Worm (Caenorhabditis elegans) whole organism, L4 larva: ENCODE measurements around the gene skih-2.

ENCODE experiments used
- F49E8.2 ChIP-seq: sonication (generic microtip); optimal IDR thresholded peaks from 2 replicates; lab custom pipeline; 2016; ENCODE audit warnings: missing compliant biosample characterization, mild to moderate bottlenecking, missing genetic modification characterization, borderline replicate concordance
- ama-1 ChIP-seq: fragments of 150-350 bp; optimal IDR thresholded peaks from 2 replicates; lab custom pipeline; 2014; ENCODE audit warnings: inconsistent platforms, mixed read lengths
- dve-1 ChIP-seq: sonication (generic microtip); optimal IDR thresholded peaks from 2 replicates; lab custom pipeline; 2017; ENCODE audit warnings: antibody characterized with exemption, mild to moderate bottlenecking, missing genetic modification characterization, missing compliant biosample characterization; ENCODE audit not compliant: insufficient read depth
- lin-13 ChIP-seq: fragments of 150-350 bp; optimal IDR thresholded peaks from 2 replicates; lab custom pipeline; 2014; ENCODE audit warnings: missing biosample characterization, missing genetic modification reagents, missing genetic modification characterization
- mxl-2 ChIP-seq: fragments of 200-800 bp; sonication (Bioruptor generic); conservative IDR thresholded peaks from 2 replicates; pipeline ENCODE4 v1.3.6; 2022; ENCODE audit warnings: missing genetic modification reagents, missing genetic modification characterization, missing compliant biosample characterization
- nhr-11 ChIP-seq: fragments of 150-350 bp; optimal IDR thresholded peaks from 2 replicates; lab custom pipeline; 2014; ENCODE audit warnings: missing biosample characterization, missing genetic modification characterization
- unc-39 ChIP-seq: sonication (generic microtip); optimal IDR thresholded peaks from 2 replicates; lab custom pipeline; 2017; ENCODE audit warnings: missing biosample characterization, missing genetic modification characterization
- unc-62 ChIP-seq, 3 experiments: fragments of 150-350 bp in 1 of 3; sonication (generic microtip); optimal IDR thresholded peaks in 2 of 3; peaks in 1 of 3; 1 replicate in 1 of 3; 2 replicates in 2 of 3; lab custom pipeline; 2014 to 2017; ENCODE audit warnings: missing biosample characterization in 3 of 3, missing genetic modification characterization in 3 of 3, missing genetic modification reagents in 3 of 3, missing genotype in 1 of 3

DNA sequence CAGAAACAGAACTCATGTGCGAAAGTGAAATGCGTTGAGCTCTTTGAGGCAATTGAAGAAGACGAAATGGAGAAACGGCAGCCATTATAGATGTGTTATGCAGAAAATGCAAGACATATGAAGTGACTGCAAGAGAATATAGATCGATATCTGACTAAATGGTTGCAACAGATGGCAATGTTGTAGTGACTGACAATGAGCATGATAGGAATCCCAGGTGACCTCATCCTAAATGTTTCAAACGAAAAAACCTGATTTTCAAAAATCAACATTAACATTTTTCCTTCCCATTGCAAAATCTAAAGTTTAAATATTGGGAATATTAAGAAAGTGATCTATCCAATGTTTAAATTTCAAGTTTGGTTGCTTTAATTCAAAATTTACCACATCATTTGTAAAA is 18.5 kb upstream of the skih-2 start, which contains the start of gene C08F8.15:
- TF ChIP-seq dve-1 (tag; lab: Kevin White, UChicago) (no peak), F49E8.2 (tag; lab: Kevin White, UChicago) (no peak), unc-62 (GFP tag; optimal IDR thresholded peaks at IDR 0.05 in 1 of 2; lab: Kevin White, UChicago) (no peak), unc-62 (tag; optimal IDR thresholded peaks at IDR 0.05; lab: Kevin White, UChicago) (no peak), nhr-11 (tag; lab: Kevin White, UChicago) (no peak), ama-1 (lab: Kevin White, UChicago) (no peak), mxl-2 (GFP tag; lab: Robert Waterston, UW) (no peak), lin-13 (GFP tag; lab: Kevin White, UChicago) (no peak), unc-39 (tag; lab: Kevin White, UChicago) (no peak)
